Fruit fly (Drosophila melanogaster): ENCODE data around the gene CG15864.

The CG15864 gene

dm6 chr3R:8206628-8207275, 41.5 kb upstream of the CG15864 start (continued):
- TF ChIP-seq crp (GFP tag; optimal IDR thresholded peaks at IDR 0.05) (no peak), CG4854 (GFP tag; optimal IDR thresholded peaks at IDR 0.05) (no peak), D (optimal IDR thresholded peaks at IDR 0.05) (no peak), D (GFP tag; optimal IDR thresholded peaks at IDR 0.05) (peak; percentile 21), btn (GFP tag; optimal IDR thresholded peaks at IDR 0.05) (no peak), NfI (GFP tag; optimal IDR thresholded peaks at IDR 0.05) (peak; percentile 38), CG7963 (GFP tag; IDR thresholded peaks at IDR 0.05; ENCODE audit: partially characterized antibody) (no peak), CG12744 (GFP tag; optimal IDR thresholded peaks at IDR 0.05) (peak; percentile 25), CG1832 (GFP tag; optimal IDR thresholded peaks at IDR 0.05) (no peak), CG13894 (tag; optimal IDR thresholded peaks at IDR 0.05) (no peak), amos (GFP tag; IDR thresholded peaks at IDR 0.05; ENCODE audit: partially characterized antibody) (no peak), CG13424 (tag; optimal IDR thresholded peaks at IDR 0.05) (peak; percentile 64), Dip2 (GFP tag; IDR thresholded peaks at IDR 0.05) (no peak), Opbp (GFP tag; IDR thresholded peaks at IDR 0.05; ENCODE audit: partially characterized antibody) (no peak), kni (GFP tag; optimal IDR thresholded peaks at IDR 0.05) (no peak), Neu2 (GFP tag; optimal IDR thresholded peaks at IDR 0.05; ENCODE audit: borderline replicate concordance) (no peak), CG7271 (tag; optimal IDR thresholded peaks at IDR 0.05) (no peak), eyg (GFP tag; optimal IDR thresholded peaks at IDR 0.05) (no peak), abd-A (tag; optimal IDR thresholded peaks at IDR 0.05) (no peak), CG10431 (GFP tag; optimal IDR thresholded peaks at IDR 0.05) (no peak), CG8765 (GFP tag; IDR thresholded peaks at IDR 0.05) (no peak), Camta (GFP tag; optimal IDR thresholded peaks at IDR 0.05) (peak; percentile 2), sisA (GFP tag; IDR thresholded peaks at IDR 0.05) (peak; percentile 52; the same call in 1 of the 2 replicates), CG16863 (GFP tag; optimal IDR thresholded peaks at IDR 0.05) (no peak), CG17186 (GFP tag; optimal IDR thresholded peaks at IDR 0.05) (no peak), CG4360 (GFP tag; IDR thresholded peaks at IDR 0.05) (no peak), CG1647 (GFP tag; optimal IDR thresholded peaks at IDR 0.05) (peak; percentile 17), CG8281 (tag; optimal IDR thresholded peaks at IDR 0.05) (peak; percentile 45), so (GFP tag; IDR thresholded peaks at IDR 0.05) (peak; percentile 53; the same call in 1 of the 3 replicates), org-1 (GFP tag; optimal IDR thresholded peaks at IDR 0.05) (peak; percentile 49), tap (tag; optimal IDR thresholded peaks at IDR 0.05) (peak; percentile 57), CG8290 (GFP tag; optimal IDR thresholded peaks at IDR 0.05) (no peak), CG8290 (tag; optimal IDR thresholded peaks at IDR 0.05) (no peak), GATAe (GFP tag; conservative IDR thresholded peaks at IDR 0.05) (peak; percentile 74), CG14965 (GFP tag; optimal IDR thresholded peaks at IDR 0.05; ENCODE audit: borderline replicate concordance) (no peak), corto (GFP tag; optimal IDR thresholded peaks at IDR 0.05) (no peak), HmgD (GFP tag; optimal IDR thresholded peaks at IDR 0.05) (no peak), lola (GFP tag; optimal IDR thresholded peaks at IDR 0.05) (peak in 1 of 3 experiments; percentile 59), CoRest (tag; optimal IDR thresholded peaks at IDR 0.05) (peak; percentile 77), Hr39 (optimal IDR thresholded peaks at IDR 0.05) (no peak), CG1529 (GFP tag; optimal IDR thresholded peaks at IDR 0.05) (peak; percentile 37), CG10366 (GFP tag; IDR thresholded peaks at IDR 0.05) (peak; percentile 45; the same call in 1 of the 2 replicates), chinmo (GFP tag; IDR thresholded peaks at IDR 0.05; ENCODE audit: partially characterized antibody) (no peak), HLH54F (GFP tag; optimal IDR thresholded peaks at IDR 0.05) (peak; percentile 40), otp (GFP tag; IDR thresholded peaks at IDR 0.05) (no peak), CG14710 (tag; optimal IDR thresholded peaks at IDR 0.05) (peak; percentile 32), NK7.1 (GFP tag; optimal IDR thresholded peaks at IDR 0.05) (no peak), Atf6 (GFP tag; IDR thresholded peaks at IDR 0.05) (peak; percentile 57; the same call in 1 of the 2 replicates), ac (GFP tag; optimal IDR thresholded peaks at IDR 0.05) (no peak), CG10979 (tag; optimal IDR thresholded peaks at IDR 0.05) (peak; percentile 63)
